Worm (Caenorhabditis elegans): Measurements from ENCODE around the gene F55C12.19.

Gene F55C12.19

ce11 chrII:5844694-5845129, 21.2 kb upstream of the F55C12.19 start (continued):
- peak; percentile 99 for TF ChIP-seq pha-4 (GFP tag; IDR thresholded peaks at IDR 0.05)
- peak; percentile 27 for TF ChIP-seq pha-4 (tag; optimal IDR thresholded peaks at IDR 0.05)
- peak; percentile 95 for TF ChIP-seq lin-1 (GFP tag; IDR thresholded peaks at IDR 0.05)
- peak; percentile 98 for TF ChIP-seq madf-9 (GFP tag; conservative IDR thresholded peaks at IDR 0.05)
- peak; percentile 96 for TF ChIP-seq nhr-28 (tag; optimal IDR thresholded peaks at IDR 0.05)
- peak; percentile 98 for TF ChIP-seq nhr-41 (GFP tag; IDR thresholded peaks at IDR 0.05)
- TF ChIP-seq ctbp-1 (GFP tag; IDR thresholded peaks at IDR 0.05): peak; percentile 99
- TF ChIP-seq ama-1 (optimal IDR thresholded peaks at IDR 0.05): peak; percentile 100
- peak; percentile 44 for TF ChIP-seq ceh-62 (tag; optimal IDR thresholded peaks at IDR 0.05)
- peak; percentile 83 for TF ChIP-seq dmd-8 (GFP tag; IDR thresholded peaks at IDR 0.05)
- TF ChIP-seq ceh-20 (GFP tag; IDR thresholded peaks at IDR 0.05): peak; percentile 99
- peak; percentile 97 for TF ChIP-seq nhr-42 (GFP tag; IDR thresholded peaks at IDR 0.05)
- peak; percentile 91 for TF ChIP-seq ceh-32 (tag; optimal IDR thresholded peaks at IDR 0.05; ENCODE audit: poor library complexity)
- peak; percentile 99 for TF ChIP-seq mep-1 (tag; optimal IDR thresholded peaks at IDR 0.05)
- TF ChIP-seq mxl-2 (GFP tag; conservative IDR thresholded peaks at IDR 0.05): peak; percentile 86
- peak; percentile 58 to 72 for TF ChIP-seq ZK546.5 (tag; optimal IDR thresholded peaks at IDR 0.05)
- peak; percentile 63 for TF ChIP-seq lin-15B (tag; optimal IDR thresholded peaks at IDR 0.05)
- peak; percentile 93 for TF ChIP-seq nhr-10 (tag; optimal IDR thresholded peaks at IDR 0.05)
- TF ChIP-seq ceh-82 (tag; optimal IDR thresholded peaks at IDR 0.05): peak; percentile 36
- peak; percentile 94 to 97 for TF ChIP-seq lsy-2 (tag; optimal IDR thresholded peaks at IDR 0.05)
- peak; percentile 87 for TF ChIP-seq vab-7 (GFP tag; IDR thresholded peaks at IDR 0.05)
- TF ChIP-seq F44E2.7 (GFP tag; IDR thresholded peaks at IDR 0.05): peak; percentile 78
- peak; percentile 83 for TF ChIP-seq set-16 (GFP tag; IDR thresholded peaks at IDR 0.05)
- peak; percentile 85 for TF ChIP-seq lin-39 (tag; optimal IDR thresholded peaks at IDR 0.05)
- peak; percentile 5 to 96; a peak in 3 of 4 replicates for TF ChIP-seq madf-5 (GFP tag; IDR thresholded peaks at IDR 0.05)
- TF ChIP-seq dmd-9 (GFP tag; IDR thresholded peaks at IDR 0.05): peak; percentile 99
- peak; percentile 97 for TF ChIP-seq spr-1 (tag; optimal IDR thresholded peaks at IDR 0.05)
- peak; percentile 98 for TF ChIP-seq nhr-77 (tag; optimal IDR thresholded peaks at IDR 0.05)
- TF ChIP-seq hif-1 (tag; optimal IDR thresholded peaks at IDR 0.05): peak; percentile 88 to 94
- TF ChIP-seq lim-7 (GFP tag; IDR thresholded peaks at IDR 0.05): peak; percentile 76
- TF ChIP-seq F37D6.2 (tag; optimal IDR thresholded peaks at IDR 0.05): peak; percentile 97
- peak; percentile 89 for TF ChIP-seq cey-2 (tag; optimal IDR thresholded peaks at IDR 0.05; ENCODE audit: borderline replicate concordance, insufficient read depth)
- peak; percentile 94 for TF ChIP-seq ces-1 (GFP tag; optimal IDR thresholded peaks at IDR 0.05)
- TF ChIP-seq aha-1 (tag): peak; percentile 100
- peak; percentile 94 for TF ChIP-seq snpc-1.2 (GFP tag; IDR thresholded peaks at IDR 0.05)
- peak; percentile 92 for TF ChIP-seq php-3 (GFP tag; IDR thresholded peaks at IDR 0.05)
- peak; percentile 97 for TF ChIP-seq fos-1 (tag; optimal IDR thresholded peaks at IDR 0.05)
- TF ChIP-seq hlh-11 (tag; optimal IDR thresholded peaks at IDR 0.05): peak; percentile 99
- peak; percentile 88 for TF ChIP-seq Y5F2A.4 (GFP tag; optimal IDR thresholded peaks at IDR 0.05)
- peak; percentile 99 for TF ChIP-seq mdt-29 (GFP tag; IDR thresholded peaks at IDR 0.05)
- peak; percentile 95 for TF ChIP-seq F10B5.3 (tag; optimal IDR thresholded peaks at IDR 0.05)
- TF ChIP-seq zip-2 (tag; optimal IDR thresholded peaks at IDR 0.05): peak; percentile 91
- peak; percentile 48 for TF ChIP-seq attf-4 (tag; optimal IDR thresholded peaks at IDR 0.05)
- peak; percentile 47 for TF ChIP-seq ztf-11 (tag; optimal IDR thresholded peaks at IDR 0.05)
- peak; percentile 55 for TF ChIP-seq skn-1 (tag; optimal IDR thresholded peaks at IDR 0.05)
- peak; percentile 82 for TF ChIP-seq sdz-12 (GFP tag; optimal IDR thresholded peaks at IDR 0.05)
- TF ChIP-seq nhr-11 (tag; optimal IDR thresholded peaks at IDR 0.05): peak; percentile 98
- TF ChIP-seq mes-2 (tag; optimal IDR thresholded peaks at IDR 0.05; ENCODE audit: poor library complexity, severe bottlenecking): peak; percentile 96
- TF ChIP-seq R02D3.7 (tag; optimal IDR thresholded peaks at IDR 0.05): peak; percentile 58
- TF ChIP-seq daf-12 (tag; optimal IDR thresholded peaks at IDR 0.05): peak; percentile 43
- TF ChIP-seq T26A8.4 (GFP tag; IDR thresholded peaks at IDR 0.05): peak; percentile 100
- peak; percentile 99 for TF ChIP-seq saeg-2 (GFP tag; IDR thresholded peaks at IDR 0.05)

All from whole organism, L4 larva.